Fruit fly (Drosophila melanogaster): Measurements from ENCODE around the gene Tbc1d15-17.

Gene Tbc1d15-17

DNA sequence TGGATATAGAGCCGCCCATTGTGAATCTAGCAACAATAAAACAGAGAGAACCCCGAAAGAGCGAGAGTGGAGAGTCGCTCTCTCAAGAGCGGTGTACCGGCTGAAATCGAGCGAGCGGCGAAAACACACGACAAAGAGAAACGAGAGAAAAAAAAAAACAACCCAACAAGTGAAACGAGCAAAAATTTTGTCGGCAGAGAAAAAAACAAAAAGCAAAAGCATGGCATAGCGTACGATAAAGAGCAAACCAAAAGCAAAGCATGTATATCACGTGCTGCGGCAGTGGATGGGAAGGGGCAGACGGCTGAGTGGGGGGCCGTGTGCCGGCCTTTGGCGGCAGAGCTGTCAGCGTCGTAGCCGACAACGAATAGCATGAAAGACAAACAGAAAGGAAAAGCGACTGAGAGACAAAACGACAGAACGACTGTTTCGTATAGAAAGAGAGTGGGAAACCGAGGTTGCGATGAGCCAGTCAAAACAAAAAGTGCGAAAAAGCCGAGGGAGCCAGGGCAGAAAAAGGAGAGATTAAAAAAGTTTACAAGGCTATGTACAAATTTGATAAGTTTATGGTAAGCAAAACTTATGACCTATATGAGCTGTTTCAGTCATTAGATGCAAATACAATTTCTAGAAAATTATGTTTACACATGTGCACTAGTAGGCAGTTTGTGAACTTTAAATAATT, 39.8 kb downstream of the Tbc1d15-17 start (continued):
- no peak for TF ChIP-seq Gsc (GFP tag; IDR thresholded peaks at IDR 0.05)
- no peak for TF ChIP-seq crp (GFP tag; optimal IDR thresholded peaks at IDR 0.05)
- no peak for TF ChIP-seq br (optimal IDR thresholded peaks at IDR 0.05)
- no peak for TF ChIP-seq Hsf (GFP tag; optimal IDR thresholded peaks at IDR 0.05)
- TF ChIP-seq CG8290 (GFP tag; optimal IDR thresholded peaks at IDR 0.05), result no peak
- no peak for TF ChIP-seq CG8290 (tag; optimal IDR thresholded peaks at IDR 0.05)
- TF ChIP-seq jumu (GFP tag; optimal IDR thresholded peaks at IDR 0.05), result no peak
- no peak for TF ChIP-seq CG4360 (GFP tag; IDR thresholded peaks at IDR 0.05)
- TF ChIP-seq CG3726 (GFP tag; IDR thresholded peaks at IDR 0.05), result no peak
- TF ChIP-seq CG3163 (GFP tag; optimal IDR thresholded peaks at IDR 0.05), result peak; percentile 94
- no peak for TF ChIP-seq fd96Cb (tag; optimal IDR thresholded peaks at IDR 0.05)
- TF ChIP-seq CG18011 (GFP tag; optimal IDR thresholded peaks at IDR 0.05), result no peak
- peak; percentile 43 for TF ChIP-seq Scr (GFP tag; IDR thresholded peaks at IDR 0.05; ENCODE audit: partially characterized antibody)
- no peak for TF ChIP-seq CG7839 (tag; optimal IDR thresholded peaks at IDR 0.05)
- TF ChIP-seq hkb (optimal IDR thresholded peaks at IDR 0.05), result no peak
- 0 out of 2 replicates have a peak, but pooled peaks have one; percentile 32 for TF ChIP-seq hkb (GFP tag; IDR thresholded peaks at IDR 0.05)
- TF ChIP-seq Bgb (GFP tag; IDR thresholded peaks at IDR 0.05; ENCODE audit: partially characterized antibody), result peak; percentile 23; the same call in 1 of the 2 replicates
- TF ChIP-seq cad (GFP tag; optimal IDR thresholded peaks at IDR 0.05), result peak; percentile 69
- peak; percentile 46; the same call in 1 of the 4 replicates for TF ChIP-seq Dll (GFP tag; IDR thresholded peaks at IDR 0.05; ENCODE audit: partially characterized antibody)
- peak; percentile 19 for TF ChIP-seq Hey (tag; optimal IDR thresholded peaks at IDR 0.05)
- peak; percentile 57; the same call in 1 of the 2 replicates for TF ChIP-seq hbn (GFP tag; IDR thresholded peaks at IDR 0.05; ENCODE audit: partially characterized antibody)
- no peak for TF ChIP-seq CG33557 (GFP tag; optimal IDR thresholded peaks at IDR 0.05)
- TF ChIP-seq maf-S (GFP tag; optimal IDR thresholded peaks at IDR 0.05), result no peak
- no peak for TF ChIP-seq CG12659 (GFP tag; optimal IDR thresholded peaks at IDR 0.05)
- no peak for TF ChIP-seq ato (GFP tag; IDR thresholded peaks at IDR 0.05; ENCODE audit: partially characterized antibody)
- peak; percentile 75 for TF ChIP-seq Drgx (GFP tag; IDR thresholded peaks at IDR 0.05)
- TF ChIP-seq CG9817 (tag; optimal IDR thresholded peaks at IDR 0.05), result no peak
- 0 out of 3 replicates have a peak, but pooled peaks have one; percentile 37 for TF ChIP-seq CG2199 (GFP tag; IDR thresholded peaks at IDR 0.05)
- TF ChIP-seq Max (GFP tag; optimal IDR thresholded peaks at IDR 0.05), result peak; percentile 49
- no peak for TF ChIP-seq repo (GFP tag; optimal IDR thresholded peaks at IDR 0.05)
- no peak for TF ChIP-seq CG17328 (GFP tag; IDR thresholded peaks at IDR 0.05)
- TF ChIP-seq chinmo (GFP tag; IDR thresholded peaks at IDR 0.05; ENCODE audit: partially characterized antibody), result peak; percentile 91; the same call in 1 of the 4 replicates
- peak; percentile 67 for TF ChIP-seq ftz-f1 (GFP tag; optimal IDR thresholded peaks at IDR 0.05)
- TF ChIP-seq Bteb2 (GFP tag; optimal IDR thresholded peaks at IDR 0.05), result no peak
- no peak for TF ChIP-seq B-H1 (GFP tag; IDR thresholded peaks at IDR 0.05)
- peak; percentile 100 for TF ChIP-seq cwo (GFP tag; optimal IDR thresholded peaks at IDR 0.05)
- peak; percentile 96 for TF ChIP-seq crol (GFP tag; IDR thresholded peaks at IDR 0.05)
- peak; percentile 41 for TF ChIP-seq mirr (GFP tag; optimal IDR thresholded peaks at IDR 0.05)
- TF ChIP-seq CG13775 (GFP tag; optimal IDR thresholded peaks at IDR 0.05), result no peak
- no peak for TF ChIP-seq Vsx1 (GFP tag; optimal IDR thresholded peaks at IDR 0.05)
- TF ChIP-seq CG3838 (GFP tag; optimal IDR thresholded peaks at IDR 0.05), result no peak
- no peak for TF ChIP-seq Hr51 (GFP tag; optimal IDR thresholded peaks at IDR 0.05)
- TF ChIP-seq Med (GFP tag), result peak; percentile 67
- TF ChIP-seq sug (tag; optimal IDR thresholded peaks at IDR 0.05), result peak; percentile 80
- no peak; the same call in 1 of the 2 replicates for TF ChIP-seq amos (GFP tag; IDR thresholded peaks at IDR 0.05; ENCODE audit: partially characterized antibody)
- no peak for TF ChIP-seq Eip74EF (GFP tag; optimal IDR thresholded peaks at IDR 0.05)
- peak; percentile 30 for TF ChIP-seq Nf-YB (GFP tag; optimal IDR thresholded peaks at IDR 0.05)
- TF ChIP-seq CG10431 (GFP tag; optimal IDR thresholded peaks at IDR 0.05), result peak; percentile 14
- peak; percentile 40 for TF ChIP-seq Deaf1 (tag; optimal IDR thresholded peaks at IDR 0.05)
